Fruit fly (Drosophila melanogaster): ENCODE data around the gene RpL32.

DNA sequence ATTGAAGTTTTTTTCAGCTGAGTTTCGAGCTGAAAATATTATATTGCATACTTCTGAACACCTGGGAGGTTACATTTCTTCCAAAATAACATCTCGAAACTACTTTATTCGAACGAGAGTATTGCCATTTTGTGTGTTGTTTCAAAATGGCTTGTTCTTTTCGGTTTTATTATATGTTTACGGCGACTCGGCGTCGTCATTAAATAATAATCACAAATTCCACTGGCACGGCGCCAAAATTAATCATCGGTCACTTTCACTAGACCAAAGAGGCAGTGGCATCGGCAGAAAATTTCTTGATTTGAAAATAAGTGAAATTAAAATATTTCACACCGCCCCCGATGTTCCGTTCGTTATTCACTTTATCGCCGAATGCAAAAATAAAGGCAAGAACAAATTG is 4.5 kb upstream of the RpL32 start:
- TF ChIP-seq ttk (optimal IDR thresholded peaks at IDR 0.05) (no peak), psq (optimal IDR thresholded peaks at IDR 0.05) (no peak), h (optimal IDR thresholded peaks at IDR 0.05) (no peak), insv (optimal IDR thresholded peaks at IDR 0.05) (no peak), Sin3A (optimal IDR thresholded peaks at IDR 0.05) (no peak), Myc (optimal IDR thresholded peaks at IDR 0.05) (no peak)

Measured in Kc167 (cell line).